Worm (Caenorhabditis elegans): ENCODE results near the gene F58F12.4.

F58F12.4 gene

DNA sequence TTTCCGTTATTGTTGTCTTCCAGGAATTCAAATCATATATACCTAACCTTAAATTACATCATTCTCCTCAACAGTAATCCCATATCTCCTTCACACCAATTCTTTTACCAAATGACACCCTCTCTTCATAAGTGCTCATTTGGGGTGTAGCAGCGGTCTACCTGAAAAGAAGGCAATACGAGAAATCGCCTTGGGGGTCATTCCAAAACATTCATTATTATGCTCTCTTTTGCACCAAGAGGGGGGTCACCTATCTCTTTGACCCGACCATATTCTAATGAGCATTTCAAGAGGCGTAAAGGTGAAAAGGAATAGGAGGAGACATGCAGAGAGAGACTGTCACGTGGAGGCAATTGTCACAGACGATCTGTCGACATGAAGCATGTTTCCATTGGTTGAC, 50.3 kb downstream of the F58F12.4 start:
- TF ChIP-seq nhr-76 (tag; optimal IDR thresholded peaks at IDR 0.05) (no peak), nhr-6 (tag; optimal IDR thresholded peaks at IDR 0.05) (no peak), aha-1 (tag) (peak; percentile 81), nhr-102 (tag; optimal IDR thresholded peaks at IDR 0.05) (no peak)
